Worm (Caenorhabditis elegans): ENCODE measurements around the gene srh-8.

- TF ChIP-seq fkh-10 (GFP tag; optimal IDR thresholded peaks at IDR 0.05) (no peak), lin-11 (tag; optimal IDR thresholded peaks at IDR 0.05) (no peak), hlh-30 (tag; optimal IDR thresholded peaks at IDR 0.05; ENCODE audit: insufficient read depth) (no peak)
Observed at ce11 chrV:3979053-3979452, 26.3 kb upstream of the srh-8 start, which contains the start of gene nlp-34.

Measured in whole organism, late embryonic.